Worm (Caenorhabditis elegans): ENCODE measurements around the gene clc-7.

DNA sequence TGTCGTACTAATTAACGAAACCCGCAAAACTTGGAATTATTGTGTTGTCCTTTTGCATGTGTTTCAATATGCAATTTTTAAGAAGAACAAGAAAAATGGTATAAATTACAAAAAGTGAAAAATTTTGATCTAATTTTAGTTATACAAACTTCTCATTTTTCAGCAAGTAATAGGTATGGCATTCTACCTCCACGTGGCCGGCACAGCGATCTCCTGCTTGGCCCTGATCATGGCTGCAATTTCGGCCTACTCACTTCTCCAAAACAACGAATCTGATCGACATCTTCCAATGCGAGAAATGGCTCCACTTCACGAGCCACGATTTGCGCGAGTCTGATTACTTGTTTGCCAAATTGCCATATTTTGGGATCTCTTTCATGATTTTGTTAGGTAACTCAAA lies 6.0 kb downstream of the clc-7 start:
- TF ChIP-seq flt-1 (GFP tag; IDR thresholded peaks at IDR 0.05) (no peak), ztf-29 (GFP tag; IDR thresholded peaks at IDR 0.05) (no peak), klf-2 (GFP tag; conservative IDR thresholded peaks at IDR 0.05) (no peak), med-1 (GFP tag; optimal IDR thresholded peaks at IDR 0.05; ENCODE audit: insufficient read depth) (no peak)

Measured in whole organism, midembryonic.